Fruit fly (Drosophila melanogaster) S2 (cell line): ENCODE results near the gene ab.

ENCODE experiments used
- CG8478 ChIP-seq: fragments of >200 bp; optimal IDR thresholded peaks from 2 replicates; lab custom pipeline; 2018
- CTCF ChIP-seq, 2 experiments: fragments of >200 bp; optimal IDR thresholded peaks; 2 replicates each; lab custom pipeline; 2018

DNA sequence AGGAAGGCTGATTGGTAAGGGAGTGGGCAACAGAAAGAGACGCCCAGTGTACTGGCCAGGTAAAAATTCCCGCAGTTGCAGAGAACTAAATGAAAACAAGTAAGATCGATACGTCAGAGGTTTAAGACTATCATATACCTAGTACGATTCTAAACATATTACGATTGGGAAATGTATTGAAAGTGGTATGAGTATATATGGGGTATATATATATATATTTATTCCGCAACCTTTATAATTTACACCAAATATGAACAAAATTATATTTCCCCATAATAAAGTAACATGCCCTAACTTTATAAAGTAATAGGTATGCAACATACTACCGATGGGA, 21.4 kb upstream of the ab start:
- TF ChIP-seq CTCF (optimal IDR thresholded peaks at IDR 0.05; lab: Kevin White, UChicago) (no peak), CG8478 (lab: Kevin White, UChicago) (no peak)
